Worm (Caenorhabditis elegans) whole organism, midembryonic: Measurements from ENCODE around the gene dgn-1.

Experiments
- T22C8.4 ChIP-seq: fragments of 200-800 bp; sonication (Bioruptor generic); IDR thresholded peaks from 2 replicates; pipeline ENCODE4 v1.3.6; 2022; ENCODE audit warnings: missing genetic modification characterization, missing compliant biosample characterization
- klf-2 ChIP-seq: fragments of 200-800 bp; sonication (Bioruptor generic); conservative IDR thresholded peaks from 2 replicates; pipeline ENCODE4 v1.3.6; 2022; ENCODE audit warnings: missing genetic modification reagents, missing genetic modification characterization, missing compliant biosample characterization
- tab-1 ChIP-seq: fragments of 200-800 bp; sonication (Bioruptor generic); IDR thresholded peaks from 2 replicates; pipeline ENCODE4 v1.3.6; 2022; ENCODE audit warnings: missing genetic modification characterization, missing compliant biosample characterization
- ztf-23 ChIP-seq: fragments of 200-800 bp; sonication (Bioruptor generic); IDR thresholded peaks from 2 replicates; pipeline ENCODE4 v1.3.6; 2022; ENCODE audit warnings: missing genetic modification reagents, missing genetic modification characterization, missing compliant biosample characterization

ce11 chrX:10959136-10959535 lies 30.3 kb upstream of the dgn-1 start, which contains the start of gene K09C8.2:
- TF ChIP-seq klf-2 (GFP tag; lab: Robert Waterston, UW) (no peak), tab-1 (GFP tag; lab: Robert Waterston, UW) (no peak), ztf-23 (GFP tag; lab: Robert Waterston, UW) (no peak), T22C8.4 (GFP tag; lab: Robert Waterston, UW) (no peak)
